Worm (Caenorhabditis elegans) whole organism, early embryonic: ENCODE results near the gene rbmx-2.

Source experiments
- B0310.2 ChIP-seq: sonication (generic microtip); optimal IDR thresholded peaks from 2 replicates; lab custom pipeline; 2016; ENCODE audit warnings: mild to moderate bottlenecking, missing genetic modification characterization, missing compliant biosample characterization
- F13C5.2 ChIP-seq: sonication (generic microtip); optimal IDR thresholded peaks from 2 replicates; lab custom pipeline; 2017; ENCODE audit warnings: mild to moderate bottlenecking, missing genetic modification characterization, inconsistent platforms, missing compliant biosample characterization
- aly-1 ChIP-seq: sonication (generic microtip); optimal IDR thresholded peaks from 2 replicates; lab custom pipeline; 2016; ENCODE audit warnings: missing genetic modification characterization, missing compliant biosample characterization
- ama-1 ChIP-seq: fragments of 150-350 bp; optimal IDR thresholded peaks from 2 replicates; lab custom pipeline; 2014
- ceh-13 ChIP-seq: fragments of 200-800 bp; sonication (Bioruptor generic); optimal IDR thresholded peaks from 2 replicates; lab custom pipeline; 2018; ENCODE audit warnings: mild to moderate bottlenecking, missing genetic modification characterization, missing compliant biosample characterization
- ceh-36 ChIP-seq: sonication (generic microtip); optimal IDR thresholded peaks from 2 replicates; lab custom pipeline; 2016; ENCODE audit warnings: missing genetic modification characterization, inconsistent platforms, missing compliant biosample characterization
- ets-7 ChIP-seq: sonication (generic microtip); optimal IDR thresholded peaks from 2 replicates; lab custom pipeline; 2016; ENCODE audit warnings: missing genotype, missing genetic modification characterization, missing compliant biosample characterization
- flt-1 ChIP-seq: fragments of 200-800 bp; sonication (Bioruptor generic); IDR thresholded peaks from 2 replicates; pipeline ENCODE4 v1.3.6; 2022; ENCODE audit warnings: missing genetic modification characterization, missing compliant biosample characterization
- hmbx-1 ChIP-seq: sonication (generic microtip); optimal IDR thresholded peaks from 2 replicates; lab custom pipeline; 2016; ENCODE audit warnings: mild to moderate bottlenecking, missing genetic modification characterization, missing compliant biosample characterization
- hmg-4 ChIP-seq: fragments of 200-800 bp; sonication (Bioruptor generic); optimal IDR thresholded peaks from 2 replicates; lab custom pipeline; 2018; ENCODE audit warnings: mild to moderate bottlenecking, missing genetic modification characterization, missing compliant biosample characterization
- hnd-1 ChIP-seq: sonication (generic microtip); optimal IDR thresholded peaks from 2 replicates; lab custom pipeline; 2016; ENCODE audit warnings: missing genetic modification characterization, missing compliant biosample characterization
- pes-1 ChIP-seq: fragments of 200-800 bp; sonication (Bioruptor generic); IDR thresholded peaks from 2 replicates; pipeline ENCODE4 v1.3.6; 2022; ENCODE audit warnings: missing genetic modification reagents, missing genetic modification characterization, missing compliant biosample characterization
- scrt-1 ChIP-seq: fragments of 200-800 bp; sonication (Bioruptor generic); IDR thresholded peaks from 2 replicates; pipeline ENCODE4 v1.3.6; 2022; ENCODE audit warnings: missing genetic modification characterization, missing compliant biosample characterization
- sea-1 ChIP-seq: fragments of 200-800 bp; sonication (Bioruptor generic); conservative IDR thresholded peaks from 2 replicates; pipeline ENCODE4 v1.3.6; 2022; ENCODE audit warnings: missing genetic modification characterization, missing compliant biosample characterization
- tbx-11 ChIP-seq: fragments of 200-800 bp; sonication (Bioruptor generic); IDR thresholded peaks from 2 replicates; pipeline ENCODE4 v1.3.6; 2022; ENCODE audit warnings: missing genetic modification characterization, missing compliant biosample characterization
- tbx-37 ChIP-seq: fragments of 200-800 bp; sonication (Bioruptor generic); conservative IDR thresholded peaks from 2 replicates; pipeline ENCODE4 v1.3.6; 2022; ENCODE audit warnings: missing genetic modification reagents, missing genetic modification characterization, missing compliant biosample characterization
- tra-4 ChIP-seq: sonication (generic microtip); optimal IDR thresholded peaks from 2 replicates; lab custom pipeline; 2017; ENCODE audit warnings: missing genetic modification characterization, missing compliant biosample characterization

Gene rbmx-2

DNA sequence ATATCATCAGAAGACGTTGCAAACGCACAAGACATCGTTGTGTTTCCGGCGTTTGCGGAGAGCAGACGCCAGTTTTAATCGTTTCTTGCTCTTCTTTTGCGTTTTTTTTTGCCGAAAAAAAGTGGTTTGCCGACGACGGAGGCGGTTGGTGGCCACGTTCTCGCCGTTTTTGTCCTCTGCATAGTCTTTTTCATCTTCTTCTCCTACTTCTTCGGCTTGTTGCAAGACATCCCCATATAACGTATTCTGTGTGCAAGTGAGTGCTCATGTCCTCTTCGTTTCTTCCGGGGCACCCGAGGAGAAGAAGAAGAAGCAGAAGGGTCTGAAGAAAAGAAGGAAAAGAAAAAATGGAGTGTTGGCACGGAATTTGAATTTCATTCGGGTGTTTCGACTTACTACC lies 21.7 kb downstream of the rbmx-2 start:
- TF ChIP-seq B0310.2 (tag; lab: Kevin White, UChicago) (no peak), F13C5.2 (no peak), tbx-11 (no peak), ceh-36 (no peak), pes-1 (GFP tag; lab: Robert Waterston, UW) (no peak), ama-1 (lab: Kevin White, UChicago) (no peak), hmg-4 (GFP tag; lab: Kevin White, UChicago) (no peak), ets-7 (tag; lab: Kevin White, UChicago) (no peak), ceh-13 (GFP tag; lab: Kevin White, UChicago) (no peak)

DNA sequence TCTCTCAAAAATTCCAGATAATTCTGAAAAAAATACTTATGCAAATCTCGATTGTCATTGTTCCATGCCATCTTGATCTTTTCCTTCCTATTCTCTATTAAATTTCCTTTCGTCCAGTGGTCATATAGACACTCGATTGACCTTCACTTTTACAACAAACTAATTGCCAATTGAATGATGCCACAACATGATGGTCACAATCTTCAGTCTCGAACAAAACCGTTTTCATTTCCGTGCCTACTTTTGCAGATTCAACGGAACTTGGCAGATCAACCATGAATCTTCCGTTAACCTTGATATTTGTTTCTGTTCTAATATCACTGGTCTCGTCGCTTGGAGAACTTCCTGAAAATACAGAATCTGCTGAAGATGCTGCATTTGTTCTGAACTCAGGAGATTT lies 23.3 kb downstream of the rbmx-2 start, which contains the start of gene F40H3.2:
F40H3.2 (plus strand) TSS at position 250 of the 400 bp plus-strand sequence.
- TF ChIP-seq tbx-11: no peak
- no peak for TF ChIP-seq B0310.2 (tag; lab: Kevin White, UChicago)
- TF ChIP-seq hmbx-1: no peak
- no peak for TF ChIP-seq ceh-13 (GFP tag; lab: Kevin White, UChicago)
- no peak for TF ChIP-seq tra-4 (tag; lab: Kevin White, UChicago)
- no peak for TF ChIP-seq sea-1 (GFP tag; lab: Robert Waterston, UW)
- TF ChIP-seq aly-1 (tag; lab: Kevin White, UChicago): no peak
- TF ChIP-seq hnd-1: no peak
- TF ChIP-seq hmg-4 (GFP tag; lab: Kevin White, UChicago): no peak
- no peak for TF ChIP-seq F13C5.2

DNA sequence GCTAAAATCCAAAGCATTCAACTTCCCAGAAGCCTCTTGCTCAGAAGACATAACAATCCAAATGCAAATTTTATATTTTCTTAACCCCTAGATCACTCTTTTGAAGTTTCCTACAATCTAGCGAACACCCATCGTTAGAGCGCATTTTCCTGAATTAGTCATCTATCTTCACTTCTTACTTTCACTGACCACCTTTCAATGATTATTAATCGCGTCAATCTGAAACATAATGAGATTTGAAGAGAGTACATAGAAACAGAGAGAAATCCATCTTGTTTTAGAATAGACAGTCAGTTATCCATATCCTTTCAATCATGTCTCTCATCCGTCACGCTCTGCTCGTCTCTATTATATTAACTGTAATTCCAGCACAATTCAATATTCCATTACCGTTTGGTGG lies 25.5 kb downstream of the rbmx-2 start, which contains the start of gene F40H3.3:
F40H3.3 (plus strand) TSS at position 280 of the 400 bp plus-strand sequence.
- TF ChIP-seq hmbx-1 (no peak), aly-1 (tag; lab: Kevin White, UChicago) (no peak), sea-1 (GFP tag; lab: Robert Waterston, UW) (no peak), flt-1 (GFP tag; lab: Robert Waterston, UW) (no peak), ets-7 (tag; lab: Kevin White, UChicago) (no peak), pes-1 (GFP tag; lab: Robert Waterston, UW) (no peak), B0310.2 (tag; lab: Kevin White, UChicago) (no peak), tbx-11 (no peak), ceh-36 (no peak), F13C5.2 (no peak), scrt-1 (GFP tag; lab: Robert Waterston, UW) (no peak), ama-1 (lab: Kevin White, UChicago) (no peak)

DNA sequence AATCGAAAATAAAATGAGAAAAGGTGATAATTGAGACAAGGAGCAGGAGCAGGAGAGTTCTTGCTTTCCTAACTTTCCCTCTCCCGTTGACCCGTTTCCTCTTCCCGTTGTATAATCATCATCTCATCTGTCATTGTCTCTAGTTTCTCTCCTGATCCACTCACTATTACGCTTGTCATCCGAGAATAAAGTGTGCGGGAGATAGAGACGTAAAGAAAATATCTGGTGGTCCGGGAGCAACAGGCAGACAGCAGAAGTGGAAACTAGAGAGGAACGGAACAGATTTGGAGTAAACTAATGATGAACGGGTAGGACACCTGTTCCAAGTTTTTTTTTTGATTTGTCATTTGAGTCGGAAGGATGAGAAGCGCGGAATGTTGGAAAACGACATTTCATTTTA lies 26.5 kb downstream of the rbmx-2 start:
- TF ChIP-seq aly-1 (tag; lab: Kevin White, UChicago): no peak
- no peak for TF ChIP-seq flt-1 (GFP tag; lab: Robert Waterston, UW)
- no peak for TF ChIP-seq pes-1 (GFP tag; lab: Robert Waterston, UW)
- no peak for TF ChIP-seq ceh-36
- no peak for TF ChIP-seq tra-4 (tag; lab: Kevin White, UChicago)

DNA sequence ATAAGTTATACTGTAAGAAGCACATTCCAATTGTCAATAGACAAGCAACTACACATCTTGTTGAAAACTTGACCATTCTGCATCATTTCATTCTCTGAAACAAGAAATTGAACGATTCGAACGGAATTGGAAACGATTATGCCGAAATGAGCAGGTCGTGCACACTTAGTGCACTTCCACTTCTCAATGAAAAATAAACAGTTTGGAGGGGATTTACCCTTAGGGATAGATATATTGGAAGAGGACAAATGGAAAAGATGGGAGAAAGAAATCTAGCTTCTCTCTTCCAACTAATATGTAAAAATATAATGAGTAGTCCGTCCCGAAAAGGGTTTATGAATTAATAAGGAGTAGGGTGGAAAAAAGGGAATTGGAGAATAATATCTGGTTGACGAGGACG lies 27.6 kb downstream of the rbmx-2 start, which contains the start of gene hst-3.1:
hst-3.1 (minus strand) TSS at position 101 of the 400 bp plus-strand sequence.
- TF ChIP-seq tbx-37 (GFP tag; lab: Robert Waterston, UW) (no peak), scrt-1 (GFP tag; lab: Robert Waterston, UW) (no peak), hnd-1 (no peak), ets-7 (tag; lab: Kevin White, UChicago) (no peak), ama-1 (lab: Kevin White, UChicago) (no peak), pes-1 (GFP tag; lab: Robert Waterston, UW) (no peak), F13C5.2 (no peak), hmg-4 (GFP tag; lab: Kevin White, UChicago) (no peak), aly-1 (tag; lab: Kevin White, UChicago) (no peak), hmbx-1 (no peak), flt-1 (GFP tag; lab: Robert Waterston, UW) (no peak), ceh-13 (GFP tag; lab: Kevin White, UChicago) (no peak), B0310.2 (tag; lab: Kevin White, UChicago) (no peak), tra-4 (tag; lab: Kevin White, UChicago) (no peak), sea-1 (GFP tag; lab: Robert Waterston, UW) (no peak), tbx-11 (no peak), ceh-36 (no peak)

DNA sequence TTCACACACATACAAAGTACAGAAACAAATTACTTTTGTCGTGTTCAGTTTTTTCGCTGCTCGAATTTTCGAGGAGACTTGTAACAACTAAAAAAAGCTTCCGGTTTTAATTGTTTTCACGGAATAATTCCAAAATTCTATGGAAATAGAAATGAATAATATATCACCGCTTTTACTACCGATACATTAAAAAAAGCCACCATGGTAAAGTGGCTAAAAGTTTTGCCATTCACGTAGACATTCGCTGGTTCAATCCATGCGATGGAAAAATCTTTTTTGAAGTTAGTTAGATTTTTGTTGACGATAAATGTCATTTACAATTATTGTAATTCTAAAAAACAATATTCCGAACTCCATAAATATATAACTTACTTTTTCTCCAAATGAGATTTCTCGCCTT lies 28.0 kb downstream of the rbmx-2 start:
- TF ChIP-seq tbx-37 (GFP tag; lab: Robert Waterston, UW) (no peak), aly-1 (tag; lab: Kevin White, UChicago) (no peak), flt-1 (GFP tag; lab: Robert Waterston, UW) (no peak), tra-4 (tag; lab: Kevin White, UChicago) (no peak), scrt-1 (GFP tag; lab: Robert Waterston, UW) (no peak), ceh-36 (no peak), B0310.2 (tag; lab: Kevin White, UChicago) (no peak), hmbx-1 (no peak), F13C5.2 (no peak), ama-1 (lab: Kevin White, UChicago) (no peak), sea-1 (GFP tag; lab: Robert Waterston, UW) (no peak), ets-7 (tag; lab: Kevin White, UChicago) (no peak)

DNA sequence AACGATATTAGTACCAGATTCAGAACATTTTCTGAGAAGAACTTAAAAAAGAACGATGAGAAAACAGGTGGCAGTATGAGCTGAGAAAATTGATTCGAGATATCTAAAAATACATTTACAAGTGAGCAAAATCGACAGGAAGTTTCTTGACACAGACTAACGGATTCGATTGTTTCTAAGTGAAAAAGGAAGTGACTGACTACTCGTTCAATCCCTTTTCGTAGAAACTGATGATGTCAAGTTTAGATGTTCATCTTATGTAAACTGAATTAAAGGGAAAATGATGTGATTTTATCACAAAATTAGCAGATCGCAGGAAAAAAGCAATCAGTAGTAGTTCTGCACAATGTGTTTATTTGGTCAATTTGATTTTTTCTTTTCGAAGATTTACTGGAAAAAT lies 31.6 kb downstream of the rbmx-2 start:
- TF ChIP-seq hnd-1 (no peak), scrt-1 (GFP tag; lab: Robert Waterston, UW) (no peak), hmbx-1 (no peak), aly-1 (tag; lab: Kevin White, UChicago) (no peak), ceh-13 (GFP tag; lab: Kevin White, UChicago) (no peak), tbx-37 (GFP tag; lab: Robert Waterston, UW) (no peak), tra-4 (tag; lab: Kevin White, UChicago) (no peak), ama-1 (lab: Kevin White, UChicago) (no peak), ceh-36 (no peak), flt-1 (GFP tag; lab: Robert Waterston, UW) (no peak), hmg-4 (GFP tag; lab: Kevin White, UChicago) (no peak), pes-1 (GFP tag; lab: Robert Waterston, UW) (no peak)
